Worm (Caenorhabditis elegans) whole organism, young adult: ENCODE data around the gene E03H12.5.
A peak's percentile ranks its signal among the peaks of the same experiment; 100 is the strongest.

Experiments
- B0019.2 ChIP-seq: fragments of 200-800 bp; sonication (Bioruptor generic); conservative IDR thresholded peaks from 2 replicates; pipeline ENCODE4 v1.3.6; 2022; ENCODE audit warnings: missing genetic modification reagents, missing genetic modification characterization, missing compliant biosample characterization
- C06A6.2 ChIP-seq: fragments of 200-800 bp; sonication (Bioruptor generic); conservative IDR thresholded peaks from 2 replicates; pipeline ENCODE4 v1.3.6; 2022; ENCODE audit warnings: missing genetic modification characterization, missing compliant biosample characterization
- K12H6.12 ChIP-seq: fragments of 200-800 bp; sonication (Bioruptor generic); optimal IDR thresholded peaks from 2 replicates; lab custom pipeline; 2018; ENCODE audit warnings: mild to moderate bottlenecking, missing genetic modification characterization, missing compliant biosample characterization
- Y79H2A.3 ChIP-seq: fragments of 200-800 bp; sonication (Bioruptor generic); conservative IDR thresholded peaks from 2 replicates; pipeline ENCODE4 v1.3.6; 2022; ENCODE audit warnings: missing genetic modification reagents, missing genetic modification characterization, missing compliant biosample characterization
- akir-1 ChIP-seq: fragments of 200-800 bp; sonication (Bioruptor generic); optimal IDR thresholded peaks from 2 replicates; lab custom pipeline; 2018; ENCODE audit warnings: mild to moderate bottlenecking, missing genetic modification characterization, moderate library complexity, missing compliant biosample characterization
- ama-1 ChIP-seq, 3 experiments: fragments of 150-350 bp in 1 of 3; sonication (generic microtip) in 2 of 3; optimal IDR thresholded peaks; 2 replicates each; lab custom pipeline; 2014 to 2018; ENCODE audit warnings: missing biosample characterization in 2 of 3, missing genetic modification characterization in 2 of 3, missing genetic modification reagents in 2 of 3
- athp-1 ChIP-seq: sonication (generic microtip); optimal IDR thresholded peaks from 2 replicates; lab custom pipeline; 2017; ENCODE audit warnings: mild to moderate bottlenecking, missing genetic modification characterization, missing compliant biosample characterization
- attf-5 ChIP-seq: fragments of 200-800 bp; sonication (Bioruptor generic); optimal IDR thresholded peaks from 2 replicates; lab custom pipeline; 2018; ENCODE audit warnings: mild to moderate bottlenecking, missing genetic modification characterization, missing compliant biosample characterization
- bed-1 ChIP-seq: fragments of 200-800 bp; sonication (Bioruptor generic); IDR thresholded peaks from 2 replicates; pipeline ENCODE4 v1.3.6; 2022; ENCODE audit warnings: missing genetic modification reagents, missing genetic modification characterization, missing compliant biosample characterization
- bed-2 ChIP-seq: fragments of 200-800 bp; sonication (Bioruptor generic); IDR thresholded peaks from 2 replicates; pipeline ENCODE4 v1.3.6; 2022; ENCODE audit warnings: missing genetic modification reagents, missing genetic modification characterization, missing compliant biosample characterization
- cebp-2 ChIP-seq: fragments of 200-800 bp; sonication (Bioruptor generic); IDR thresholded peaks from 2 replicates; pipeline ENCODE4 v1.3.6; 2022; ENCODE audit warnings: missing genetic modification characterization, missing compliant biosample characterization
- ceh-100 ChIP-seq: fragments of 200-800 bp; sonication (Bioruptor generic); IDR thresholded peaks from 2 replicates; pipeline ENCODE4 v1.3.6; 2022; ENCODE audit warnings: missing genetic modification reagents, missing genetic modification characterization, missing compliant biosample characterization
- ceh-27 ChIP-seq: fragments of 200-800 bp; sonication (Bioruptor generic); optimal IDR thresholded peaks from 2 replicates; lab custom pipeline; 2018; ENCODE audit warnings: mild to moderate bottlenecking, missing genetic modification characterization, moderate library complexity, missing compliant biosample characterization
- ceh-40 ChIP-seq: fragments of 200-800 bp; sonication (Bioruptor generic); IDR thresholded peaks from 2 replicates; pipeline ENCODE4 v1.3.6; 2022; ENCODE audit warnings: missing genetic modification characterization, missing compliant biosample characterization
- dpl-1 ChIP-seq: fragments of 150-350 bp; optimal IDR thresholded peaks from 2 replicates; lab custom pipeline; 2014; ENCODE audit warnings: missing biosample characterization, missing genetic modification reagents, missing genetic modification characterization
- egrh-3 ChIP-seq: fragments of 200-800 bp; sonication (Bioruptor generic); IDR thresholded peaks from 2 replicates; pipeline ENCODE4 v1.3.6; 2022; ENCODE audit warnings: missing genetic modification reagents, missing genetic modification characterization, missing compliant biosample characterization
- ets-4 ChIP-seq: fragments of 200-800 bp; sonication (Bioruptor generic); optimal IDR thresholded peaks from 2 replicates; lab custom pipeline; 2018; ENCODE audit warnings: mild to moderate bottlenecking, missing genetic modification characterization, missing compliant biosample characterization
- fkh-3 ChIP-seq: sonication (generic microtip); optimal IDR thresholded peaks from 2 replicates; lab custom pipeline; 2016; ENCODE audit warnings: mild to moderate bottlenecking, missing genetic modification characterization, missing compliant biosample characterization
- hsf-1 ChIP-seq: fragments of 200-800 bp; sonication (Bioruptor generic); IDR thresholded peaks from 2 replicates; pipeline ENCODE4 v1.3.6; 2022; ENCODE audit warnings: missing genetic modification reagents, missing genetic modification characterization, missing compliant biosample characterization
- lag-1 ChIP-seq: fragments of 200-800 bp; sonication (Bioruptor generic); IDR thresholded peaks from 2 replicates; pipeline ENCODE4 v1.3.6; 2022; ENCODE audit warnings: missing genetic modification reagents, missing genetic modification characterization, missing compliant biosample characterization
- let-526 ChIP-seq: fragments of 200-800 bp; sonication (Bioruptor generic); IDR thresholded peaks from 2 replicates; pipeline ENCODE4 v1.3.6; 2022; ENCODE audit warnings: missing genetic modification reagents, missing genetic modification characterization, missing compliant biosample characterization
- lin-54 ChIP-seq: fragments of 200-800 bp; sonication (Bioruptor generic); optimal IDR thresholded peaks from 2 replicates; lab custom pipeline; 2018; ENCODE audit warnings: mild to moderate bottlenecking, missing genetic modification characterization, missing compliant biosample characterization
- madf-3 ChIP-seq: fragments of 200-800 bp; sonication (Bioruptor generic); IDR thresholded peaks from 2 replicates; pipeline ENCODE4 v1.3.6; 2022; ENCODE audit warnings: missing genetic modification reagents, missing genetic modification characterization, missing compliant biosample characterization
- madf-8 ChIP-seq: fragments of 200-800 bp; sonication (Bioruptor generic); conservative IDR thresholded peaks from 2 replicates; pipeline ENCODE4 v1.3.6; 2022; ENCODE audit warnings: missing genetic modification reagents, missing genetic modification characterization, missing compliant biosample characterization
- nfya-1 ChIP-seq: sonication (generic microtip); optimal IDR thresholded peaks from 2 replicates; lab custom pipeline; 2017; ENCODE audit warnings: antibody characterized with exemption, missing compliant biosample characterization, missing genetic modification characterization, borderline replicate concordance; ENCODE audit not compliant: insufficient read depth
- nhr-179 ChIP-seq: sonication (generic microtip); optimal IDR thresholded peaks from 2 replicates; lab custom pipeline; 2016; ENCODE audit warnings: mild to moderate bottlenecking, missing genetic modification characterization, missing compliant biosample characterization
- nhr-27 ChIP-seq: fragments of 200-800 bp; sonication (Bioruptor generic); optimal IDR thresholded peaks from 2 replicates; lab custom pipeline; 2018; ENCODE audit warnings: mild to moderate bottlenecking, missing genetic modification characterization, moderate library complexity, missing compliant biosample characterization
- nhr-80 ChIP-seq: sonication (generic microtip); optimal IDR thresholded peaks from 2 replicates; lab custom pipeline; 2016; ENCODE audit warnings: missing genetic modification characterization, missing compliant biosample characterization
- nhr-90 ChIP-seq: sonication (generic microtip); optimal IDR thresholded peaks from 2 replicates; lab custom pipeline; 2016; ENCODE audit warnings: missing genotype, mild to moderate bottlenecking, missing genetic modification characterization, missing compliant biosample characterization
- repo-1 ChIP-seq: sonication (generic microtip); optimal IDR thresholded peaks from 2 replicates; lab custom pipeline; 2017; ENCODE audit warnings: mild to moderate bottlenecking, missing genetic modification characterization, missing compliant biosample characterization
- sdz-38 ChIP-seq: sonication (generic microtip); optimal IDR thresholded peaks from 2 replicates; lab custom pipeline; 2016; ENCODE audit warnings: missing genotype, missing genetic modification characterization, missing compliant biosample characterization
- snpc-1.1 ChIP-seq: sonication (generic microtip); optimal IDR thresholded peaks from 2 replicates; lab custom pipeline; 2017; ENCODE audit warnings: missing genetic modification characterization, mild to moderate bottlenecking, missing compliant biosample characterization, antibody characterized with exemption, moderate library complexity, missing genotype, missing genetic modification reagents; ENCODE audit not compliant: insufficient read depth
- snpc-4 ChIP-seq, 5 experiments: fragments of 150-350 bp in 1 of 5; sonication (generic microtip) in 4 of 5; optimal IDR thresholded peaks; 2 replicates each; lab custom pipeline; 2014 to 2018; ENCODE audit warnings: missing genetic modification characterization in 5 of 5, missing biosample characterization in 3 of 5, antibody characterized with exemption in 2 of 5, mild to moderate bottlenecking in 2 of 5, missing compliant biosample characterization in 2 of 5, missing genotype in 2 of 5, moderate library complexity in 2 of 5, missing genetic modification reagents in 1 of 5
- tbp1 ChIP-seq: fragments of 200-800 bp; sonication (Bioruptor generic); optimal IDR thresholded peaks from 2 replicates; lab custom pipeline; 2018; ENCODE audit warnings: mild to moderate bottlenecking, missing genetic modification characterization, missing compliant biosample characterization
- tbx-9 ChIP-seq: sonication (generic microtip); optimal IDR thresholded peaks from 2 replicates; lab custom pipeline; 2016; ENCODE audit warnings: borderline replicate concordance, missing genetic modification characterization, inconsistent platforms, missing compliant biosample characterization
- tlf-1 ChIP-seq: fragments of 200-800 bp; sonication (Bioruptor generic); optimal IDR thresholded peaks from 2 replicates; lab custom pipeline; 2018; ENCODE audit warnings: mild to moderate bottlenecking, missing genetic modification characterization, missing compliant biosample characterization
- unc-130 ChIP-seq: sonication (generic microtip); optimal IDR thresholded peaks from 2 replicates; lab custom pipeline; 2016; ENCODE audit warnings: missing genetic modification reagents, missing genetic modification characterization, missing compliant biosample characterization
- unc-62 ChIP-seq: fragments of 150-350 bp; optimal IDR thresholded peaks from 2 replicates; lab custom pipeline; 2014; ENCODE audit warnings: missing biosample characterization, missing genetic modification reagents, missing genetic modification characterization
- zfh-2 ChIP-seq: fragments of 200-800 bp; sonication (Bioruptor generic); conservative IDR thresholded peaks from 2 replicates; pipeline ENCODE4 v1.3.6; 2022; ENCODE audit warnings: missing genetic modification reagents, missing genetic modification characterization, missing compliant biosample characterization
- ztf-28 ChIP-seq: fragments of 200-800 bp; sonication (Bioruptor generic); IDR thresholded peaks from 2 replicates; pipeline ENCODE4 v1.3.6; 2022; ENCODE audit warnings: missing genetic modification reagents, missing genetic modification characterization, missing compliant biosample characterization

Gene E03H12.5

DNA sequence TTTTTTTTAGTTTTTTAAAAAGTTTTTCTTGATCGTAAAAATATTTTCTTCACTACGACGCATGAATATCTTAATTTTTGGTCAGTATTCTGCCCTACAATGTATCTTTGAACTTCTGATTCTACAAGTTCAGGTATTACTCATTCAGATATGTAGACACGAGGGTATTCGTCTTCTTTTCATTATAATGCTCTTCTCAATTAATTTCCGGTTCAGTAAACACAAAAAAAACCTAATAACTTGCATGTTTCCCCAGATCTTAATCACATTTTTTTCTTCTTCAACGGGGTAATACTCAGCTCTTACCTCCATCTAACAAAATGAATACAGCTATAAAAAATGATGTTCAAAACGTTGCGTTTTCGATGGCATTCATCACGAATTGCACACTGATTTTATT is 15.1 kb downstream of the E03H12.5 start, which contains the start of gene str-162:
Gene str-162, plus strand, starts transcription at position 301 of the 400 bp plus-strand sequence.
- TF ChIP-seq B0019.2 (GFP tag; lab: Robert Waterston, UW) = no peak
- TF ChIP-seq hsf-1 (GFP tag; lab: Robert Waterston, UW) = no peak
- TF ChIP-seq C06A6.2 (GFP tag; lab: Robert Waterston, UW) = no peak

DNA sequence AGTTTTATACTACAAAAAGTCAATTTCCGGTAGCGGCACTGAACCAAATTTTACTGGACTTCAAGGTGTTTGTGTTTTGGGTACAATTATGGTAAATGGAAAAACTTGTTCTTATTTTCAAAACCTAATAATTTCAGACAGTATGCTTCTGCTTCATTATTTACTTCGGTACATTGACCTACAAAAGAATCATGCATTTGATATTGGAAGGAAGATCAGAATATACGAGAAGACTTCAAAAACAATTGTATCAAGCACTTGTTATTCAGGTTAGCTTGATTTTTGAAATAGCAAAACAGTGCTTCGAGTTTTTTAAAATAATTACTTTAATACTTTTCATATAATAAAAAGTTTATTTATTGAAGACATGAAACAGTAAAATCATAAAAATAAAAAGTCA is 16.1 kb downstream of the E03H12.5 start:
- no peak for TF ChIP-seq snpc-1.1 (tag; lab: Kevin White, UChicago)
- TF ChIP-seq ztf-28 = no peak
- no peak for TF ChIP-seq attf-5 (GFP tag; lab: Kevin White, UChicago)
- TF ChIP-seq tbp1 (GFP tag; lab: Kevin White, UChicago) = no peak
- TF ChIP-seq tlf-1 = no peak
- no peak for TF ChIP-seq nhr-27 (tag; lab: Kevin White, UChicago)
- TF ChIP-seq unc-130 (GFP tag; lab: Kevin White, UChicago) = no peak
- no peak for TF ChIP-seq B0019.2 (GFP tag; lab: Robert Waterston, UW)
- no peak for TF ChIP-seq ceh-100 (GFP tag; lab: Robert Waterston, UW)
- no peak for TF ChIP-seq ceh-40 (GFP tag; lab: Robert Waterston, UW)
- TF ChIP-seq, all 124 proteins: peak for 0

DNA sequence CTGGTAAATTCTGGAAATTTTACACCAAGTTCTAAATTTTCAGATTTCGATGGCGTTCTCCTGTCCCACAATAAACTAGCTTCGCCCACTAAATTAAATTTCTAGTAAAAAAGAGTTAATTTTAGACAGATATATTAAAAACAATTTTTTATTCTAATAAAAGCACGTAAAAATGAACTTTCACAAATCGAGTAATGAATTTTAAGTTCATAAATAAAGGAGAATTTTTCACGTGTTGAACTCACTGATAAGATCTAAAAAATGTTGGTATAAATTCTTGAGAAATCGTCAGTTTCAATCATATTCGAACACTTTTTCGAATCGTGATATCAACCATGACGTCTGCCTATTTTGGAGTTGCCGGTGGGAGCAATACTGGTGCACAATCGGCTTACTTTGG is 18.8 kb downstream of the E03H12.5 start, which contains the start of gene ssq-2:
Gene ssq-2, plus strand, starts transcription at position 301 of the 400 bp plus-strand sequence.
- TF ChIP-seq cebp-2 (GFP tag; lab: Robert Waterston, UW) (no peak), athp-1 (tag; lab: Kevin White, UChicago) (no peak), nhr-179 (tag; lab: Kevin White, UChicago) (no peak), unc-62 (GFP tag; lab: Kevin White, UChicago) (no peak), repo-1 (tag; lab: Kevin White, UChicago) (no peak), Y79H2A.3 (GFP tag; lab: Robert Waterston, UW) (no peak), nhr-90 (tag; lab: Kevin White, UChicago) (no peak), fkh-3 (no peak), snpc-4 (GFP tag; optimal IDR thresholded peaks at IDR 0.05; lab: Kevin White, UChicago) (no peak), snpc-4 (tag; optimal IDR thresholded peaks at IDR 0.05; lab: Kevin White, UChicago) (no peak), madf-8 (no peak), madf-3 (GFP tag; lab: Robert Waterston, UW) (no peak), nhr-80 (no peak), ets-4 (GFP tag; lab: Kevin White, UChicago) (no peak), bed-1 (GFP tag; lab: Robert Waterston, UW) (no peak), let-526 (GFP tag; lab: Robert Waterston, UW) (no peak), dpl-1 (GFP tag; lab: Kevin White, UChicago) (no peak), B0019.2 (GFP tag; lab: Robert Waterston, UW) (no peak), lin-54 (no peak), ama-1 (optimal IDR thresholded peaks at IDR 0.05; lab: Kevin White, UChicago) (no peak), ama-1 (GFP tag; optimal IDR thresholded peaks at IDR 0.05; lab: Kevin White, UChicago) (no peak)

DNA sequence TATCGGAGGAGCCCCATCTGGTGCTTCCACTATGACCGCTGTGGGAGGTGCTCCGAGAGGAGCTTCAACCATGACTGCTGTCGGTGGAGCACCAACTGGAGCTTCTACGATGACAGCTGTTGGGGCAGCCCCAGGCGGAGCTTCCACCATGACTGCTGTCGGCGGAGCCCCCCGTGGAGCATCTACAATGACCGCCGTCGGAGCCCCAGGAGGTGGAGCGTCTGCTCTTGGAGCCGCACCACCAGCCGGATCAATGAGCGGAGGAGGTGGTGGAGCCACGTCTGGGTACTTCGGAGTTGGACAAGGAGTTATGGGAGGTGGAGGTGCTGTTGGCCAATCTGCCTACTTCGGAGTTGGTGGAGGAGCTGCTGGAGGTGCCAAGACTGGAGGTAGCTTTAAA is 19.9 kb downstream of the E03H12.5 start:
- TF ChIP-seq akir-1 (GFP tag; lab: Kevin White, UChicago) (no peak), lag-1 (GFP tag; lab: Robert Waterston, UW) (no peak), zfh-2 (GFP tag; lab: Robert Waterston, UW) (peak; percentile 70), ceh-27 (GFP tag; lab: Kevin White, UChicago) (no peak), tbx-9 (tag; lab: Kevin White, UChicago) (no peak), egrh-3 (GFP tag; lab: Robert Waterston, UW) (peak; percentile 86), K12H6.12 (tag; lab: Kevin White, UChicago) (no peak), bed-2 (GFP tag; lab: Robert Waterston, UW) (no peak), sdz-38 (no peak), nfya-1 (no peak)
- TF ChIP-seq, all 124 proteins: peak for 2
